Fruit fly (Drosophila melanogaster): ENCODE data around the gene pes.
A peak's percentile ranks its signal among the peaks of the same experiment; 100 is the strongest.

The pes gene

DNA sequence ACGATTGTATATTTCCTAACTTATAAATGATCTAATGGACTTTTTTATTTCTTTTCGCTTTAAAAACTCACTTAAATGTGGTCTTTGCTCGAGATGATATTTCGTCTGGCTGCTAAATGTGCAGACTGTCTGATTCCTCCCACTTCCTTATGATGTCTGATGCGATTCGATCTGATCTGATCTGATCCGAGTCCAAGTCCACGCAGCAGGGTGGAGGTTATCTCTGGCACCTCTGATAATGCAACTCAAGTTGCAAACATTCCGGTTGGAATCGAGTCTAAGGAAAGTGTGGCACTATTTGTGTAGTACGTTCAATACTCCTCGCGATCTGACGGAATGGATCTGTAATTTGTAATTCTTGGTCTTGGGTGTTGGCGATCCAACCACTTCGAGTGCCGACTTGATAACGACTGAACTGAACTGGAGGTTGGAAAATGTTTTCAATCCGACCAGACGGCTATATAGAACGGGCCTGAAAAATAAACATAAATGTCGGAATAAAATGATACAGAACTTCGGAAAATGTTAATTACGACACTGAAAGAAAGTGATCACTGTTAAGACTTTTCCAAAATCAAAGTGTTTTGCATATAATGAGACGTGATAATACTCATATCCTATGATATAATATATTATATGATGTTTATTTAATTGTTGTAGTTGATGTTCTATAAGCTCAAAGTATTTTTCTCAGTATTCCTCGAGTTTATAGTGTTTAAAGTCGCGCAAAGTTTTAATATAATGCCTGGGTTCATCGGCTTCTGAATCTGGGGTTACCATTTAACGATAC lies 3.5 kb upstream of the pes start (continued):
- no peak for TF ChIP-seq CG31627 (GFP tag; optimal IDR thresholded peaks at IDR 0.05)
- peak; percentile 23 for TF ChIP-seq CG9139 (GFP tag; optimal IDR thresholded peaks at IDR 0.05)

DNA sequence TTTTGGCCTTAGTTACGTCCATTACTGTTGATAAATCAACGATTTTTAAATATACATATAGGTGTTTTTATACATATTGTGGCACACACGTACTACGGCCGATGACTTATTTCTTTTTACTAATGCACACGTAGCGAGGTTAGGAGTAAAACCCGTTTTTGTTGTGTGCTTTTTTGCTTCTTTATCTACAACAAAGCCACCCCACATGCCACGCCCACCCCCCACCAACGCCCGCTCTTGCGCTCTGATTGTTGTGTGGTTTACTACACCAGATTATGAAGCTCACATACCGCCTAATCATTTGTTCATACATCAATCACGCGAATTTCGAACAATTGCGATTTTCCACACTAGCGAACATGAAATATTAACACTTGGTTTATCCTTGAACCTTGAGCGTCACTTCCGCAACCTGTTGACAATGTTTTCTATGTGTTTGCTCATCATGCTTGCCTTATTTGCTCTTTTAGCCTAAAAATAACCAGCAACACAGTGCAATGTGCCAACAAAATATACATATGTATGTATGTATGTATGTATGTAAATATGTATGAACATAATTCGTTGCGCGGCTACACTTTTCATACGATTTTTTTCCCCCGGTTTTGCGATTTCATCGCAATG lies 810 bp downstream of the pes start:
- TF ChIP-seq net (GFP tag; optimal IDR thresholded peaks at IDR 0.05) (no peak), ss (GFP tag; optimal IDR thresholded peaks at IDR 0.05) (no peak), lz (GFP tag; optimal IDR thresholded peaks at IDR 0.05) (no peak), CG6276 (GFP tag; optimal IDR thresholded peaks at IDR 0.05) (peak; percentile 23), eg (GFP tag; IDR thresholded peaks at IDR 0.05) (peak; percentile 50; the same call in 1 of the 3 replicates), Gug (GFP tag; IDR thresholded peaks at IDR 0.05) (no peak), Hr39 (GFP tag; optimal IDR thresholded peaks at IDR 0.05) (no peak), CG16779 (tag; optimal IDR thresholded peaks at IDR 0.05) (no peak), spab (GFP tag; optimal IDR thresholded peaks at IDR 0.05) (no peak), CG15336 (GFP tag; IDR thresholded peaks at IDR 0.05) (peak; percentile 31; the same call in 1 of the 2 replicates), CG11762 (GFP tag; optimal IDR thresholded peaks at IDR 0.05; ENCODE audit: insufficient read depth) (no peak), salr (GFP tag; optimal IDR thresholded peaks at IDR 0.05) (no peak), svp (GFP tag) (peak; percentile 20), CG8119 (GFP tag; IDR thresholded peaks at IDR 0.05) (peak; percentile 25; the same call in 1 of the 3 replicates), esn (GFP tag; optimal IDR thresholded peaks at IDR 0.05) (no peak), CG6163 (GFP tag; IDR thresholded peaks at IDR 0.05) (0 out of 3 replicates have a peak, but pooled peaks have one; percentile 5), CG6808 (GFP tag; optimal IDR thresholded peaks at IDR 0.05) (no peak), OdsH (GFP tag; optimal IDR thresholded peaks at IDR 0.05) (no peak)

DNA sequence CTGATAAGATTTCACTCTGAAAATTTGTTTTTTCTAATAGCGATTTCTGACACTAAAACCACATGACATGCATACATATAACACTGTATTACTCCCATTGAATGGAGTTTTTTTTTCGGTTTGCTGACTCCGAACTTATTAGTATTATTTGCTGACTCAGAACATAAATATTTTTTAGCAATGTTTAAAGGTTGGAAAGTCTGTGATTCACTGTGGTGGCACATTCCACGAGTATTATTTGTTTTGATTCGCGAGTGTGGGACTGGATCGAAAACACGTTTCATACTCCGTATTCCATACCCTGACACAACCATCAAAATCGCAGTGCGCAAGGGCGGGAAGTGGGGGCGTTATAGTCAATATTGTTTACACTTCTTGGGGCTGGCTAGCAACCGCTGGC lies 1.3 kb downstream of the pes start:
- TF ChIP-seq CG10669 (GFP tag; optimal IDR thresholded peaks at IDR 0.05) (no peak), CG10631 (GFP tag; optimal IDR thresholded peaks at IDR 0.05) (no peak), Ets21C (GFP tag; optimal IDR thresholded peaks at IDR 0.05) (no peak), Sox14 (GFP tag; optimal IDR thresholded peaks at IDR 0.05) (no peak), Hr4 (GFP tag; optimal IDR thresholded peaks at IDR 0.05) (no peak), Eip75B (GFP tag; optimal IDR thresholded peaks at IDR 0.05) (no peak), esn (GFP tag; optimal IDR thresholded peaks at IDR 0.05) (no peak), svp (GFP tag) (peak; percentile 27), CG11762 (GFP tag; optimal IDR thresholded peaks at IDR 0.05; ENCODE audit: insufficient read depth) (no peak), CG31627 (GFP tag; optimal IDR thresholded peaks at IDR 0.05) (no peak), CG6808 (GFP tag; optimal IDR thresholded peaks at IDR 0.05) (no peak), CG32006 (GFP tag; optimal IDR thresholded peaks at IDR 0.05) (no peak), CG11294 (GFP tag; IDR thresholded peaks at IDR 0.05) (no peak), fkh (GFP tag; optimal IDR thresholded peaks at IDR 0.05) (peak; percentile 35), CG34406 (GFP tag; optimal IDR thresholded peaks at IDR 0.05) (no peak), CG8632 (GFP tag; optimal IDR thresholded peaks at IDR 0.05) (no peak), Blimp-1 (GFP tag; optimal IDR thresholded peaks at IDR 0.05) (no peak), spab (GFP tag; optimal IDR thresholded peaks at IDR 0.05) (no peak)

DNA sequence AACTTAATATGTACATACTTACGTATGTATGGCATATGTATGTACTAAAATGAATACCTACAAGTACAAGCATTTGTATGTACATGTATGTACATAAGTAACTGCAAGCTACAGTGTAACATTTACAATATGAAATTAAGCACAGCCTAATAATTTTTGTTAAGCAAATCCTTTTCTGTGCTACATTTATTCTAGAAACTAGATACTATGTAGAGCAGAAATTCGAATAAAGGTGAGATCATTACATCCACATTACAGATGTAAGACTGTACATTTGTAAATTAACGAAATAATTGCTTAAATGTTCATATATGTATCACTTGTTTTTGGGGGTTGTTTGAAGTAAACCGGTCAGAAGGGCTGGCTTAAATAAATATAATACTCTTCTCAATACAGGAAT lies 2.0 kb downstream of the pes start:
- TF ChIP-seq dsx (GFP tag; optimal IDR thresholded peaks at IDR 0.05; ENCODE audit: poor library complexity, severe bottlenecking) (peak; percentile 19), CG10669 (GFP tag; optimal IDR thresholded peaks at IDR 0.05) (no peak), CG10631 (GFP tag; optimal IDR thresholded peaks at IDR 0.05) (no peak), Eip93F (GFP tag; optimal IDR thresholded peaks at IDR 0.05) (no peak), net (GFP tag; optimal IDR thresholded peaks at IDR 0.05) (no peak), lz (GFP tag; optimal IDR thresholded peaks at IDR 0.05) (peak; percentile 78), esn (GFP tag; optimal IDR thresholded peaks at IDR 0.05) (peak; percentile 79), Blimp-1 (GFP tag; optimal IDR thresholded peaks at IDR 0.05) (no peak), CG6276 (GFP tag; optimal IDR thresholded peaks at IDR 0.05) (no peak), CG1621 (tag; optimal IDR thresholded peaks at IDR 0.05) (no peak), CG31627 (GFP tag; optimal IDR thresholded peaks at IDR 0.05) (peak; percentile 86), Eip78C (GFP tag) (peak; percentile 86), CG4318 (GFP tag; optimal IDR thresholded peaks at IDR 0.05) (no peak), CG6808 (GFP tag; optimal IDR thresholded peaks at IDR 0.05) (no peak), fd59A (GFP tag; optimal IDR thresholded peaks at IDR 0.05) (no peak), CG34406 (GFP tag; optimal IDR thresholded peaks at IDR 0.05) (peak; percentile 45), Eip75B (GFP tag; optimal IDR thresholded peaks at IDR 0.05) (no peak), CG11902 (GFP tag; optimal IDR thresholded peaks at IDR 0.05) (no peak), Met (GFP tag; optimal IDR thresholded peaks at IDR 0.05) (peak; percentile 40), Sox15 (GFP tag; optimal IDR thresholded peaks at IDR 0.05) (peak; percentile 5), CG3032 (tag; optimal IDR thresholded peaks at IDR 0.05) (no peak), CG15336 (GFP tag; IDR thresholded peaks at IDR 0.05) (0 out of 2 replicates have a peak, but pooled peaks have one; percentile 15), Hr4 (GFP tag; optimal IDR thresholded peaks at IDR 0.05) (peak; percentile 38)

All from whole organism, prepupa.